Fruit fly (Drosophila melanogaster) whole organism, prepupa: ENCODE measurements around the gene CG5897.
A peak's percentile ranks its signal among the peaks of the same experiment; 100 is the strongest.

Experiments used
- CG11902 ChIP-seq: fragments of 200-800 bp; sonication (Bioruptor generic); optimal IDR thresholded peaks from 3 replicates; lab custom pipeline; 2016; ENCODE audit warnings: missing biosample characterization, missing genetic modification characterization
- CG1621 ChIP-seq: fragments of 200-800 bp; sonication (Bioruptor generic); optimal IDR thresholded peaks from 3 replicates; lab custom pipeline; 2018; ENCODE audit warnings: missing biosample characterization, mild to moderate bottlenecking, missing genetic modification characterization
- CG31627 ChIP-seq: fragments of 200-800 bp; sonication (Bioruptor generic); optimal IDR thresholded peaks from 3 replicates; lab custom pipeline; 2016; ENCODE audit warnings: missing biosample characterization, missing genetic modification characterization
- CG34406 ChIP-seq: fragments of 200-800 bp; sonication (Bioruptor generic); optimal IDR thresholded peaks from 3 replicates; lab custom pipeline; 2016; ENCODE audit warnings: missing biosample characterization, missing genetic modification characterization
- CG3919 ChIP-seq: fragments of 200-800 bp; sonication (Bioruptor generic); optimal IDR thresholded peaks from 3 replicates; lab custom pipeline; 2016; ENCODE audit warnings: missing biosample characterization, missing genetic modification characterization
- CG6163 ChIP-seq: fragments of 200-800 bp; sonication (Bioruptor generic); IDR thresholded peaks from 3 replicates; pipeline ENCODE4 v1.3.6; 2022; ENCODE audit warnings: missing biosample characterization, missing genetic modification characterization
- CG6276 ChIP-seq: fragments of 200-800 bp; sonication (Bioruptor generic); optimal IDR thresholded peaks from 2 replicates; lab custom pipeline; 2017; ENCODE audit warnings: missing biosample characterization, mild to moderate bottlenecking, missing genetic modification characterization
- CG6808 ChIP-seq: fragments of 200-800 bp; sonication (Bioruptor generic); optimal IDR thresholded peaks from 3 replicates; lab custom pipeline; 2017; ENCODE audit warnings: missing biosample characterization, missing genetic modification characterization, mild to moderate bottlenecking, moderate library complexity, missing genetic modification reagents
- CG6854 ChIP-seq: fragments of 200-800 bp; sonication (Bioruptor generic); optimal IDR thresholded peaks from 2 replicates; lab custom pipeline; 2017; ENCODE audit warnings: missing biosample characterization, mild to moderate bottlenecking, missing genetic modification characterization
- CG8119 ChIP-seq: fragments of 200-800 bp; sonication (Bioruptor generic); IDR thresholded peaks from 3 replicates; pipeline ENCODE4 v1.3.6; 2022; ENCODE audit warnings: missing biosample characterization, missing genetic modification characterization
- Eip78C ChIP-seq: fragments of 200-800 bp; sonication (Bioruptor generic); peaks from one replicate; lab custom pipeline; 2016; ENCODE audit warnings: missing biosample characterization, missing genetic modification characterization
- Eip93F ChIP-seq: fragments of 200-800 bp; sonication (Bioruptor generic); optimal IDR thresholded peaks from 2 replicates; lab custom pipeline; 2016; ENCODE audit warnings: missing biosample characterization, mild to moderate bottlenecking, missing genetic modification characterization
- Hr38 ChIP-seq: sonication (Bioruptor generic); optimal IDR thresholded peaks from 2 replicates; lab custom pipeline; 2016; ENCODE audit warnings: missing biosample characterization, missing genetic modification characterization
- Hr39 ChIP-seq: fragments of 200-800 bp; sonication (Bioruptor generic); optimal IDR thresholded peaks from 2 replicates; lab custom pipeline; 2016; ENCODE audit warnings: missing biosample characterization, missing genetic modification characterization
- Smox ChIP-seq: fragments of 200-800 bp; sonication (Bioruptor generic); optimal IDR thresholded peaks from 3 replicates; lab custom pipeline; 2016; ENCODE audit warnings: missing biosample characterization, missing genetic modification characterization
- Sox14 ChIP-seq: fragments of 200-800 bp; sonication (Bioruptor generic); optimal IDR thresholded peaks from 3 replicates; lab custom pipeline; 2016; ENCODE audit warnings: missing biosample characterization, missing genetic modification characterization
- Sox15 ChIP-seq: fragments of 200-800 bp; sonication (Bioruptor generic); optimal IDR thresholded peaks from 3 replicates; lab custom pipeline; 2016; ENCODE audit warnings: missing biosample characterization, missing genetic modification characterization
- acj6 ChIP-seq: fragments of 200-800 bp; sonication (Bioruptor generic); optimal IDR thresholded peaks from 3 replicates; lab custom pipeline; 2016; ENCODE audit warnings: missing biosample characterization, missing genetic modification characterization
- dsx ChIP-seq: fragments of 200-800 bp; optimal IDR thresholded peaks from 3 replicates; lab custom pipeline; 2019; ENCODE audit warnings: missing biosample characterization, mild to moderate bottlenecking, missing genetic modification characterization, moderate library complexity; ENCODE audit not compliant: poor library complexity, severe bottlenecking
- eg ChIP-seq: fragments of 200-800 bp; sonication (Bioruptor generic); IDR thresholded peaks from 3 replicates; pipeline ENCODE4 v1.3.6; 2022; ENCODE audit warnings: missing biosample characterization, missing genetic modification characterization
- fkh ChIP-seq: fragments of 200-800 bp; sonication (Bioruptor generic); optimal IDR thresholded peaks from 3 replicates; lab custom pipeline; 2017; ENCODE audit warnings: missing biosample characterization, mild to moderate bottlenecking, missing genetic modification characterization, moderate library complexity
- lz ChIP-seq: fragments of 200-800 bp; sonication (Bioruptor generic); optimal IDR thresholded peaks from 3 replicates; lab custom pipeline; 2016; ENCODE audit warnings: missing biosample characterization, missing genetic modification characterization
- net ChIP-seq: fragments of 200-800 bp; sonication (Bioruptor generic); optimal IDR thresholded peaks from 3 replicates; lab custom pipeline; 2016; ENCODE audit warnings: missing biosample characterization, missing genetic modification characterization
- salr ChIP-seq, 2 experiments: fragments of 200-800 bp; sonication (Bioruptor generic); optimal IDR thresholded peaks; 3 replicates each; lab custom pipeline; 2016 to 2018; ENCODE audit warnings: missing biosample characterization in 2 of 2, missing genetic modification characterization in 2 of 2, mild to moderate bottlenecking in 1 of 2
- spab ChIP-seq: fragments of 200-800 bp; sonication (Bioruptor generic); optimal IDR thresholded peaks from 2 replicates; lab custom pipeline; 2017; ENCODE audit warnings: missing biosample characterization, mild to moderate bottlenecking, missing genetic modification characterization, missing genetic modification reagents
- svp ChIP-seq: fragments of 200-800 bp; sonication (Bioruptor generic); peaks from one replicate; lab custom pipeline; 2016; ENCODE audit warnings: missing biosample characterization, missing genetic modification characterization
- topi ChIP-seq: fragments of 200-800 bp; sonication (Bioruptor generic); optimal IDR thresholded peaks from 3 replicates; lab custom pipeline; 2016; ENCODE audit warnings: missing biosample characterization, missing genetic modification characterization
- vri ChIP-seq: fragments of 200-800 bp; sonication (Bioruptor generic); optimal IDR thresholded peaks from 3 replicates; lab custom pipeline; 2016; ENCODE audit warnings: missing biosample characterization, mild to moderate bottlenecking, missing genetic modification characterization

Gene CG5897

DNA sequence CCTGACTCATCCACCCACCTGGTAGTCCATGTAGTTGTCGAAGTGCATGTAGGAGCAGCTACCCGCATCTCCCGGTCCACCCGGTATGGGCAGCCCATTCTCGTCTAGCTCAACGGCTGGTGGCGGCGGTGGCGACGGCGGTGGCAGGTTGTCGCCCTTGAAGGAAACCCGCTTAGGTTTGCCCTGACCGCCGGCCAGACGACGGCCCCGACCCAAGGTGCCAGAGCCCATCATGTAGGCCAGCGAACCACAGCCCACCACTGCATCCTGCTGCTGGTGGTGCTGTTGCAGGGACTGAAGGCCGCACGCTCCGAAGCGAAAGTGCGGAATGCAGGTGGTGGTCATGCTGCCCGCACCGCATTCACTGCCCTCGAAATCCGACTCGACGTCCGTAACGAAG lies 26.5 kb downstream of the CG5897 start:
- no peak for TF ChIP-seq acj6
- TF ChIP-seq CG34406 (GFP tag; lab: Kevin White, UChicago), result no peak
- TF ChIP-seq vri (GFP tag; lab: Kevin White, UChicago), result no peak
- no peak for TF ChIP-seq fkh (GFP tag; lab: Kevin White, UChicago)
- TF ChIP-seq spab, result no peak
- no peak for TF ChIP-seq Sox14 (GFP tag; lab: Kevin White, UChicago)
- TF ChIP-seq CG3919 (GFP tag; lab: Kevin White, UChicago), result no peak
- no peak for TF ChIP-seq CG31627

DNA sequence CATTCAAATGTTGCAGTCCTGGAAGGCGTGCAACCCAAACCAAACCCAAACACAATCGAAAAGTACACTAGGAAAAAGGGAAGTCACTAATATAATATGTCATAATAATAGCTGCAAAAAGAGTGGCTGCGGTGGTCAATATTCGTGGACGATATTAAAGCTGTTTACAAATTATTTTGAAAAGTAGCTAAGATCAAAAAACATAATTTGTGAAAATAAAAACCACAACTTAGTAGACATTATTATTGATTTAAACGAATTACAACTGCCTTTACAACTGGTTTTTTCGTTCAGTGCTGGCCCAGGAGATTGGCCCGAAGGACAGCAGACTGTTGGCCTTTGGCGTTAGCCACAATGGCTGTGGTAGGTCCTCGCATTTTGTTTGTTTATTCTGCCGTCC lies 30.1 kb downstream of the CG5897 start:
- TF ChIP-seq Eip78C (GFP tag; lab: Kevin White, UChicago), result peak; percentile 19
- no peak for TF ChIP-seq CG6276
- TF ChIP-seq dsx (GFP tag; lab: Kevin White, UChicago), result no peak
- peak; percentile 50 for TF ChIP-seq svp (GFP tag; lab: Kevin White, UChicago)
- no peak for TF ChIP-seq Hr38 (GFP tag; lab: Kevin White, UChicago)
- TF ChIP-seq salr (GFP tag; optimal IDR thresholded peaks at IDR 0.05; lab: Kevin White, UChicago), result no peak
- TF ChIP-seq eg, result no peak
- TF ChIP-seq, all 60 proteins: peak for 2

DNA sequence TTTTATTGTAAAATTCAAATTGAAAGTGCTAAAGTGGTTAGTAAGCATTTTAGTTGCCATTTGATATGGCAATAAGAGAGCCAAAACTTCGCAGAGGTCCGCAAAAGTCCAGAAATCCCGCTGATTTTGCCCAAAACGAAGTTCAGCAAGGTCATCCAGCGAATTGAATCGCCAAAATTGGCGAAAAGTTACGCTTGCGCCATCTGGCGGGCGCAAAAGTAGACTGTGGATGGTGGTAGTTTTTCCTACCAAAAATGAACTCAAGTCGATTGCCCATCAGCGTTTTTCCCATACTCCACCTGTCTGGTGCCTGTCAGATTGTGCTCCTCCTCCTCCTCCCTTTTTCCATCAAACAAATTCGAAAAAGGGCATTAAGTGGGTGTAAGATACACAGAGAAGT lies 35.9 kb downstream of the CG5897 start:
- TF ChIP-seq salr (GFP tag; optimal IDR thresholded peaks at IDR 0.05; lab: Kevin White, UChicago) (no peak), svp (GFP tag; lab: Kevin White, UChicago) (peak; percentile 2)

DNA sequence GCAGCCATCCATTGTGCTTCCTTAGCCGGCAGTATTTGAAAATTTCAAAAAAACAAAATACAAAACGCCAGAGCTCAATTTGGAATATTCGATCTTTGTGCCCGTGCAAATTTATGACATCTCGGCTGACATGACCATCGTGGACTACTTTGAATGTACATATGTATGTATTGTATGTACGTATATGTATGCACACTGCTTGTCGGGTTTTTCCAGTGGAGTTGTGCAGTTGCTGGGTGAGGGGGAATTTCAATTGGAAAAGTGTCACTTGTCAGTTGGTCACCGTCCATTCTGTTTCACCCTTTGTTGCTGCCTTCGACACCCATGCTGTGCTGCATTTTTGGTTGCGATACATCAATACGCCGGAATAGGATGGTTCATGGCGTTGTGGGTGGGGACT lies 41.1 kb downstream of the CG5897 start, which contains the start of gene CG12521:
Gene CG12521 (minus strand): TSS at position 101 of the 400 bp plus-strand sequence.
- TF ChIP-seq Smox (GFP tag; lab: Kevin White, UChicago) (no peak), CG11902 (GFP tag; lab: Kevin White, UChicago) (no peak), CG6854 (GFP tag; lab: Kevin White, UChicago) (no peak), CG6163 (no peak), Eip93F (GFP tag; lab: Kevin White, UChicago) (no peak), CG1621 (tag; lab: Kevin White, UChicago) (no peak), topi (no peak), CG6808 (GFP tag; lab: Kevin White, UChicago) (no peak), lz (GFP tag; lab: Kevin White, UChicago) (no peak), Hr39 (GFP tag; lab: Kevin White, UChicago) (no peak), Sox15 (GFP tag; lab: Kevin White, UChicago) (no peak), CG8119 (GFP tag; lab: Robert Waterston, UW) (no peak), net (GFP tag; lab: Kevin White, UChicago) (no peak), Hr38 (GFP tag; lab: Kevin White, UChicago) (no peak)
